Worm (Caenorhabditis elegans) whole organism, early embryonic: ENCODE measurements around the gene ZK688.10.

ENCODE experiments used
- B0310.2 ChIP-seq: sonication (generic microtip); optimal IDR thresholded peaks from 2 replicates; lab custom pipeline; 2016; ENCODE audit warnings: mild to moderate bottlenecking, missing genetic modification characterization, missing compliant biosample characterization
- F13C5.2 ChIP-seq: sonication (generic microtip); optimal IDR thresholded peaks from 2 replicates; lab custom pipeline; 2017; ENCODE audit warnings: mild to moderate bottlenecking, missing genetic modification characterization, inconsistent platforms, missing compliant biosample characterization
- ama-1 ChIP-seq: fragments of 150-350 bp; optimal IDR thresholded peaks from 2 replicates; lab custom pipeline; 2014
- ceh-13 ChIP-seq: fragments of 200-800 bp; sonication (Bioruptor generic); optimal IDR thresholded peaks from 2 replicates; lab custom pipeline; 2018; ENCODE audit warnings: mild to moderate bottlenecking, missing genetic modification characterization, missing compliant biosample characterization
- ets-7 ChIP-seq: sonication (generic microtip); optimal IDR thresholded peaks from 2 replicates; lab custom pipeline; 2016; ENCODE audit warnings: missing genotype, missing genetic modification characterization, missing compliant biosample characterization
- flt-1 ChIP-seq: fragments of 200-800 bp; sonication (Bioruptor generic); IDR thresholded peaks from 2 replicates; pipeline ENCODE4 v1.3.6; 2022; ENCODE audit warnings: missing genetic modification characterization, missing compliant biosample characterization
- hmbx-1 ChIP-seq: sonication (generic microtip); optimal IDR thresholded peaks from 2 replicates; lab custom pipeline; 2016; ENCODE audit warnings: mild to moderate bottlenecking, missing genetic modification characterization, missing compliant biosample characterization
- hmg-4 ChIP-seq: fragments of 200-800 bp; sonication (Bioruptor generic); optimal IDR thresholded peaks from 2 replicates; lab custom pipeline; 2018; ENCODE audit warnings: mild to moderate bottlenecking, missing genetic modification characterization, missing compliant biosample characterization
- hnd-1 ChIP-seq: sonication (generic microtip); optimal IDR thresholded peaks from 2 replicates; lab custom pipeline; 2016; ENCODE audit warnings: missing genetic modification characterization, missing compliant biosample characterization
- pes-1 ChIP-seq: fragments of 200-800 bp; sonication (Bioruptor generic); IDR thresholded peaks from 2 replicates; pipeline ENCODE4 v1.3.6; 2022; ENCODE audit warnings: missing genetic modification reagents, missing genetic modification characterization, missing compliant biosample characterization
- scrt-1 ChIP-seq: fragments of 200-800 bp; sonication (Bioruptor generic); IDR thresholded peaks from 2 replicates; pipeline ENCODE4 v1.3.6; 2022; ENCODE audit warnings: missing genetic modification characterization, missing compliant biosample characterization
- tra-4 ChIP-seq: sonication (generic microtip); optimal IDR thresholded peaks from 2 replicates; lab custom pipeline; 2017; ENCODE audit warnings: missing genetic modification characterization, missing compliant biosample characterization

DNA sequence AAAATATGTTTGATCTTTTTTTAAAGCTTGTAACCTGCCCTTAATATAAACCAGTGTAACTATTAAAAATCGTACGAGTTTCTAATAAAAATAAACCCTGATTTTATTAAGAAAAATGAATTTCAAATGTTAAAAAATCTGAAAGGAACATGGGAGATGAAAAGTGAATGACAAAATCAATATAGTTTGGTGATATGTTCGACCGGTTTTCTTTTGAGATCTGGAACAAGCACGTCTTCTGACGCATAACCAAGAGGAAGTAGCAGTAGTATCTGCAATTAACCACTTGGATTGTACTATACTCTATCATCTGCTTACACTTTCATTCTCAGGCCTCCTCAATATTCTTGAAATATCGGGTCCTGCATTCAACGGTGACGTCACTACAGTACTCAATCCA is 19.7 kb downstream of the ZK688.10 start:
- TF ChIP-seq F13C5.2 (tag; lab: Kevin White, UChicago) (no peak), hmbx-1 (no peak), ceh-13 (no peak), ama-1 (lab: Kevin White, UChicago) (no peak), flt-1 (GFP tag; lab: Robert Waterston, UW) (no peak), pes-1 (GFP tag; lab: Robert Waterston, UW) (no peak), tra-4 (tag; lab: Kevin White, UChicago) (no peak), B0310.2 (no peak), hnd-1 (tag; lab: Kevin White, UChicago) (no peak), scrt-1 (GFP tag; lab: Robert Waterston, UW) (no peak), ets-7 (tag; lab: Kevin White, UChicago) (no peak), hmg-4 (GFP tag; lab: Kevin White, UChicago) (no peak)
